Fruit fly (Drosophila melanogaster): ENCODE results near the gene brwl.

Gene brwl

DNA sequence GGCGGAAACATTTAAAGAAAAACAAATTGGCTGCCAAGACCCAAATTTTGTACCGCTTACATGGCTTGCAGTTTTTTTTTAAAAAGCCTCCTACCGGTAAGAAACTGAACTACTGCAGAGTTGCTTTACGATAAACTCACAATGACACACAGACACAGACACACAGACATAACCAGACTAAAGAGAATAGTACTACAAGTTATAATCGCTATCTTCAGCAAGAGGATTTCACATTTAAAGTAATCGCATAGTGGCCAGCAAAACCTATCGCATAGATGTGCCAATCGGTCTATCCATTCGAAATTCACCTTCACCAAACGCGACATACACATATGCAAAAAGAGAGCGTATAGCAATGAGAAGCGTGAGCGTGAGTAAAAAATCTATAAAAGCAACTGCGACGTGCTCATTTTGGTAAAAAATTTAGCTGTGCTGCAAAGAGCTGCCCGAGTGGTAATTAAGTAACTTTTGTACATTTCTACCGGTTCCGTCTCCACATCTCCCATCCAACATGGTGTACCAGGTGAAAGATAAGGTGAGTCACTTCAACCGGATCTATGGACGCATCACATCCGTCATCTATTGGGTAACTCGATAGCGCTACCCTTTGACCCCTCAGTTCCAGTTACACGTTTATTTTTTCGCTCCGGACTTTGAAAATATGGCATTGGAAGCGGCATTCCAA, 44.5 kb downstream of the brwl start, which contains the start of gene Trx2 (continued):
- no peak for TF ChIP-seq CG8089 (GFP tag; optimal IDR thresholded peaks at IDR 0.05)
- peak; percentile 50 for TF ChIP-seq CG6854 (GFP tag; optimal IDR thresholded peaks at IDR 0.05)
- TF ChIP-seq Dref (GFP tag; IDR thresholded peaks at IDR 0.05): peak; percentile 57
- 0 out of 2 replicates have a peak, but pooled peaks have one; percentile 30 for TF ChIP-seq MBD-R2 (GFP tag; IDR thresholded peaks at IDR 0.05)
- peak; percentile 76 for TF ChIP-seq kay (GFP tag; optimal IDR thresholded peaks at IDR 0.05)
- peak; percentile 64 for TF ChIP-seq Hand (GFP tag; optimal IDR thresholded peaks at IDR 0.05)
- peak; percentile 3 for TF ChIP-seq CG12219 (GFP tag; optimal IDR thresholded peaks at IDR 0.05)
- peak; percentile 6 for TF ChIP-seq CG17359 (tag; optimal IDR thresholded peaks at IDR 0.05)
- TF ChIP-seq lilli (GFP tag; optimal IDR thresholded peaks at IDR 0.05): peak; percentile 23
- TF ChIP-seq BtbVII (GFP tag; optimal IDR thresholded peaks at IDR 0.05): peak; percentile 1
- TF ChIP-seq ab (GFP tag; optimal IDR thresholded peaks at IDR 0.05): no peak
- peak; percentile 61; the same call in 1 of the 2 replicates for TF ChIP-seq CG42726 (GFP tag; IDR thresholded peaks at IDR 0.05; ENCODE audit: partially characterized antibody)
- peak; percentile 48 for TF ChIP-seq sqz (GFP tag; optimal IDR thresholded peaks at IDR 0.05)
- peak in 1 of 3 experiments; percentile 31 for TF ChIP-seq lola (GFP tag; optimal IDR thresholded peaks at IDR 0.05)
- TF ChIP-seq sim (GFP tag; IDR thresholded peaks at IDR 0.05): peak; percentile 21; the same call in 1 of the 2 replicates
- TF ChIP-seq Dll (GFP tag; IDR thresholded peaks at IDR 0.05; ENCODE audit: partially characterized antibody): 0 out of 4 replicates have a peak, but pooled peaks have one; percentile 17
- TF ChIP-seq CG11398 (GFP tag; optimal IDR thresholded peaks at IDR 0.05): peak; percentile 39
- TF ChIP-seq gcm2 (GFP tag; optimal IDR thresholded peaks at IDR 0.05): peak; percentile 57
- no peak for TF ChIP-seq CG12299 (tag; optimal IDR thresholded peaks at IDR 0.05)
- peak; percentile 60; the same call in 2 of the 3 replicates for TF ChIP-seq ci (GFP tag; IDR thresholded peaks at IDR 0.05)
- peak; percentile 68 for TF ChIP-seq onecut (GFP tag; IDR thresholded peaks at IDR 0.05)
- peak; percentile 49 for TF ChIP-seq Sin3A (optimal IDR thresholded peaks at IDR 0.05)
- TF ChIP-seq NFAT (GFP tag; IDR thresholded peaks at IDR 0.05): peak; percentile 63
- peak; percentile 46 for TF ChIP-seq CG7987 (GFP tag; optimal IDR thresholded peaks at IDR 0.05)
- TF ChIP-seq HmgZ (tag; optimal IDR thresholded peaks at IDR 0.05): peak; percentile 12
- peak; percentile 51 for TF ChIP-seq scrt (GFP tag; optimal IDR thresholded peaks at IDR 0.05)
- TF ChIP-seq CG15601 (tag; optimal IDR thresholded peaks at IDR 0.05): no peak
- TF ChIP-seq repo (GFP tag; optimal IDR thresholded peaks at IDR 0.05): peak; percentile 33
- peak; percentile 9 for TF ChIP-seq pfk (GFP tag; optimal IDR thresholded peaks at IDR 0.05)
- no peak for TF ChIP-seq CG18619 (GFP tag; optimal IDR thresholded peaks at IDR 0.05)
- TF ChIP-seq CG6813 (GFP tag; optimal IDR thresholded peaks at IDR 0.05): no peak
- TF ChIP-seq ac (GFP tag; optimal IDR thresholded peaks at IDR 0.05): peak; percentile 7
- peak; percentile 40 for TF ChIP-seq gcm (GFP tag; optimal IDR thresholded peaks at IDR 0.05)
- TF ChIP-seq CG32532 (GFP tag; IDR thresholded peaks at IDR 0.05): peak; percentile 33; the same call in 1 of the 2 replicates
- TF ChIP-seq chm (GFP tag; IDR thresholded peaks at IDR 0.05): peak; percentile 71
- TF ChIP-seq CG10565 (GFP tag; optimal IDR thresholded peaks at IDR 0.05): no peak
- no peak for TF ChIP-seq CG4820 (GFP tag; optimal IDR thresholded peaks at IDR 0.05)
- peak; percentile 71 for TF ChIP-seq nom (GFP tag; optimal IDR thresholded peaks at IDR 0.05)
- TF ChIP-seq CG15269 (tag; optimal IDR thresholded peaks at IDR 0.05): peak; percentile 40
- no peak for TF ChIP-seq dmrt11E (tag; optimal IDR thresholded peaks at IDR 0.05)
- peak; percentile 56 for TF ChIP-seq gro (GFP tag; optimal IDR thresholded peaks at IDR 0.05)
- TF ChIP-seq Nf-YA (GFP tag; IDR thresholded peaks at IDR 0.05): peak; percentile 8; the same call in 1 of the 2 replicates
- no peak for TF ChIP-seq Mad (GFP tag; optimal IDR thresholded peaks at IDR 0.05)
- TF ChIP-seq sob (GFP tag; IDR thresholded peaks at IDR 0.05): peak; percentile 50; the same call in 1 of the 2 replicates
- TF ChIP-seq yki (optimal IDR thresholded peaks at IDR 0.05): peak; percentile 8
- no peak for TF ChIP-seq lov (optimal IDR thresholded peaks at IDR 0.05)
- TF ChIP-seq lov (GFP tag; IDR thresholded peaks at IDR 0.05): peak; percentile 49; the same call in 1 of the 3 replicates
- 0 out of 2 replicates have a peak, but pooled peaks have one; percentile 42 for TF ChIP-seq aop (GFP tag; IDR thresholded peaks at IDR 0.05)
- peak; percentile 88; the same call in 1 of the 2 replicates for TF ChIP-seq Dip2 (GFP tag; IDR thresholded peaks at IDR 0.05)
